Worm (Caenorhabditis elegans) whole organism, L4 larva: Measurements from ENCODE around the gene ccm-2.

Source experiments
- D1046.2 ChIP-seq: fragments of 200-800 bp; sonication (Bioruptor generic); IDR thresholded peaks from 2 replicates; pipeline ENCODE4 v1.3.6; 2022; ENCODE audit warnings: missing genetic modification characterization, missing compliant biosample characterization
- F26F4.8 ChIP-seq: fragments of 200-800 bp; sonication (Bioruptor generic); conservative IDR thresholded peaks from 2 replicates; pipeline ENCODE4 v1.3.6; 2022; ENCODE audit warnings: missing genetic modification characterization, missing compliant biosample characterization
- F37D6.2 ChIP-seq: sonication (generic microtip); optimal IDR thresholded peaks from 2 replicates; lab custom pipeline; 2016; ENCODE audit warnings: mild to moderate bottlenecking, missing genetic modification characterization, missing compliant biosample characterization
- F49E8.2 ChIP-seq: sonication (generic microtip); optimal IDR thresholded peaks from 2 replicates; lab custom pipeline; 2016; ENCODE audit warnings: missing compliant biosample characterization, mild to moderate bottlenecking, missing genetic modification characterization, borderline replicate concordance
- T20F7.1 ChIP-seq: fragments of 200-800 bp; sonication (Bioruptor generic); optimal IDR thresholded peaks from 2 replicates; lab custom pipeline; 2018; ENCODE audit warnings: mild to moderate bottlenecking, missing genetic modification characterization, missing compliant biosample characterization
- aha-1 ChIP-seq: fragments of 150-350 bp; peaks from one replicate; lab custom pipeline; 2014; ENCODE audit warnings: missing biosample characterization, missing genetic modification characterization
- aly-2 ChIP-seq: sonication (generic microtip); optimal IDR thresholded peaks from 2 replicates; lab custom pipeline; 2018; ENCODE audit warnings: missing biosample characterization, missing genetic modification characterization
- ceh-20 ChIP-seq: fragments of 200-800 bp; sonication (Bioruptor generic); IDR thresholded peaks from 2 replicates; pipeline ENCODE4 v1.3.6; 2022; ENCODE audit warnings: missing genetic modification reagents, missing genetic modification characterization, missing compliant biosample characterization
- ceh-28 ChIP-seq: fragments of 150-350 bp; optimal IDR thresholded peaks from 2 replicates; lab custom pipeline; 2014; ENCODE audit warnings: missing biosample characterization, missing genetic modification reagents, missing genetic modification characterization
- ceh-44 ChIP-seq: fragments of 200-800 bp; sonication (Bioruptor generic); IDR thresholded peaks from 2 replicates; pipeline ENCODE4 v1.3.6; 2022; ENCODE audit warnings: missing genetic modification reagents, missing genetic modification characterization, missing compliant biosample characterization
- ctbp-1 ChIP-seq: fragments of 200-800 bp; sonication (Bioruptor generic); IDR thresholded peaks from 2 replicates; pipeline ENCODE4 v1.3.6; 2022; ENCODE audit warnings: missing genetic modification reagents, missing genetic modification characterization, missing compliant biosample characterization
- daf-19 ChIP-seq: fragments of 200-800 bp; sonication (Bioruptor generic); conservative IDR thresholded peaks from 2 replicates; pipeline ENCODE4 v1.3.6; 2022; ENCODE audit warnings: missing genetic modification characterization, missing compliant biosample characterization
- dmd-6 ChIP-seq: fragments of 200-800 bp; sonication (Bioruptor generic); IDR thresholded peaks from 2 replicates; pipeline ENCODE4 v1.3.6; 2022; ENCODE audit warnings: missing genetic modification reagents, missing genetic modification characterization, missing compliant biosample characterization
- dpl-1 ChIP-seq: fragments of 150-350 bp; optimal IDR thresholded peaks from 2 replicates; lab custom pipeline; 2014; ENCODE audit warnings: missing biosample characterization, missing genetic modification reagents, missing genetic modification characterization
- duxl-1 ChIP-seq: sonication (generic microtip); optimal IDR thresholded peaks from 2 replicates; lab custom pipeline; 2016; ENCODE audit warnings: mild to moderate bottlenecking, missing genetic modification characterization, moderate library complexity, missing compliant biosample characterization; ENCODE audit not compliant: poor library complexity
- dve-1 ChIP-seq: sonication (generic microtip); optimal IDR thresholded peaks from 2 replicates; lab custom pipeline; 2017; ENCODE audit warnings: antibody characterized with exemption, mild to moderate bottlenecking, missing genetic modification characterization, missing compliant biosample characterization; ENCODE audit not compliant: insufficient read depth
- hif-1 ChIP-seq, 2 experiments: sonication (generic microtip); optimal IDR thresholded peaks; 2 replicates each; lab custom pipeline; 2016 to 2017; ENCODE audit warnings: missing compliant biosample characterization in 2 of 2, missing genetic modification characterization in 2 of 2, missing genetic modification reagents in 2 of 2, missing genotype in 2 of 2, mild to moderate bottlenecking in 1 of 2
- hlh-30 ChIP-seq: sonication (generic microtip); optimal IDR thresholded peaks from 2 replicates; lab custom pipeline; 2017; ENCODE audit warnings: antibody characterized with exemption, mild to moderate bottlenecking, missing genetic modification characterization, missing compliant biosample characterization; ENCODE audit not compliant: insufficient read depth
- hmg-1.1 ChIP-seq: fragments of 200-800 bp; sonication (Bioruptor generic); IDR thresholded peaks from 2 replicates; pipeline ENCODE4 v1.3.6; 2022; ENCODE audit warnings: missing genetic modification reagents, missing genetic modification characterization, missing compliant biosample characterization
- jun-1 ChIP-seq: fragments of 150-350 bp; optimal IDR thresholded peaks from 2 replicates; lab custom pipeline; 2014; ENCODE audit warnings: missing biosample characterization, missing genetic modification reagents, missing genetic modification characterization
- lim-7 ChIP-seq: fragments of 200-800 bp; sonication (Bioruptor generic); IDR thresholded peaks from 2 replicates; pipeline ENCODE4 v1.3.6; 2022; ENCODE audit warnings: missing genetic modification characterization, missing compliant biosample characterization
- lin-29 ChIP-seq: fragments of 200-800 bp; sonication (Bioruptor generic); IDR thresholded peaks from 2 replicates; pipeline ENCODE4 v1.3.6; 2022; ENCODE audit warnings: missing genetic modification reagents, missing genetic modification characterization, missing compliant biosample characterization
- mdl-1 ChIP-seq, 2 experiments: fragments of 150-350 bp in 1 of 2; sonication (generic microtip) in 1 of 2; optimal IDR thresholded peaks; 2 replicates each; lab custom pipeline; 2014 to 2017; ENCODE audit warnings: missing biosample characterization in 2 of 2, missing genetic modification characterization in 2 of 2
- mdt-29 ChIP-seq: fragments of 200-800 bp; sonication (Bioruptor generic); IDR thresholded peaks from 2 replicates; pipeline ENCODE4 v1.3.6; 2022; ENCODE audit warnings: missing genetic modification reagents, missing genetic modification characterization, missing compliant biosample characterization
- mes-2 ChIP-seq: sonication (generic microtip); optimal IDR thresholded peaks from 2 replicates; lab custom pipeline; 2016; ENCODE audit warnings: missing genotype, mild to moderate bottlenecking, missing genetic modification characterization, missing compliant biosample characterization; ENCODE audit not compliant: poor library complexity, severe bottlenecking
- mxl-3 ChIP-seq: fragments of 200-800 bp; sonication (Bioruptor generic); optimal IDR thresholded peaks from 2 replicates; lab custom pipeline; 2018; ENCODE audit warnings: mild to moderate bottlenecking, missing genetic modification characterization, missing compliant biosample characterization
- nhr-10 ChIP-seq: fragments of 150-350 bp; optimal IDR thresholded peaks from 2 replicates; lab custom pipeline; 2014; ENCODE audit warnings: missing biosample characterization, missing genetic modification characterization
- nhr-11 ChIP-seq: fragments of 150-350 bp; optimal IDR thresholded peaks from 2 replicates; lab custom pipeline; 2014; ENCODE audit warnings: missing biosample characterization, missing genetic modification characterization
- nhr-25 ChIP-seq: sonication (generic microtip); optimal IDR thresholded peaks from 2 replicates; lab custom pipeline; 2017; ENCODE audit warnings: missing genetic modification characterization, mild to moderate bottlenecking, missing compliant biosample characterization, antibody characterized with exemption, moderate library complexity, borderline replicate concordance; ENCODE audit not compliant: insufficient read depth
- nhr-28 ChIP-seq: fragments of 150-350 bp; optimal IDR thresholded peaks from 2 replicates; lab custom pipeline; 2014; ENCODE audit warnings: missing biosample characterization, missing genetic modification characterization
- nhr-41 ChIP-seq: fragments of 200-800 bp; sonication (Bioruptor generic); IDR thresholded peaks from 2 replicates; pipeline ENCODE4 v1.3.6; 2022; ENCODE audit warnings: missing genetic modification reagents, missing genetic modification characterization, missing compliant biosample characterization
- nhr-42 ChIP-seq: fragments of 200-800 bp; sonication (Bioruptor generic); IDR thresholded peaks from 2 replicates; pipeline ENCODE4 v1.3.6; 2022; ENCODE audit warnings: missing genetic modification characterization, missing compliant biosample characterization
- nhr-6 ChIP-seq: fragments of 150-350 bp; optimal IDR thresholded peaks from 2 replicates; lab custom pipeline; 2014; ENCODE audit warnings: missing biosample characterization, missing genetic modification characterization
- nhr-77 ChIP-seq: fragments of 150-350 bp; optimal IDR thresholded peaks from 2 replicates; lab custom pipeline; 2014; ENCODE audit warnings: missing biosample characterization, missing genetic modification characterization
- php-3 ChIP-seq: fragments of 200-800 bp; sonication (Bioruptor generic); IDR thresholded peaks from 2 replicates; pipeline ENCODE4 v1.3.6; 2022; ENCODE audit warnings: missing genetic modification reagents, missing genetic modification characterization, missing compliant biosample characterization
- rbr-2 ChIP-seq: sonication (generic microtip); optimal IDR thresholded peaks from 2 replicates; lab custom pipeline; 2016; ENCODE audit warnings: missing genotype, missing genetic modification characterization, missing compliant biosample characterization
- sdz-12 ChIP-seq: fragments of 200-800 bp; sonication (Bioruptor generic); optimal IDR thresholded peaks from 2 replicates; lab custom pipeline; 2018; ENCODE audit warnings: mild to moderate bottlenecking, missing genetic modification characterization, missing compliant biosample characterization
- skn-1 ChIP-seq: fragments of 150-350 bp; optimal IDR thresholded peaks from 2 replicates; lab custom pipeline; 2014; ENCODE audit warnings: missing biosample characterization, missing genetic modification characterization
- spr-1 ChIP-seq: sonication (generic microtip); optimal IDR thresholded peaks from 2 replicates; lab custom pipeline; 2016; ENCODE audit warnings: mild to moderate bottlenecking, missing genetic modification characterization, missing compliant biosample characterization
- spr-3 ChIP-seq: fragments of 200-800 bp; sonication (Bioruptor generic); optimal IDR thresholded peaks from 2 replicates; lab custom pipeline; 2018; ENCODE audit warnings: mild to moderate bottlenecking, missing genetic modification characterization, missing compliant biosample characterization
- unc-62 ChIP-seq, 3 experiments: fragments of 150-350 bp in 1 of 3; sonication (generic microtip); optimal IDR thresholded peaks in 2 of 3; peaks in 1 of 3; 1 replicate in 1 of 3; 2 replicates in 2 of 3; lab custom pipeline; 2014 to 2017; ENCODE audit warnings: missing biosample characterization in 3 of 3, missing genetic modification characterization in 3 of 3, missing genetic modification reagents in 3 of 3, missing genotype in 1 of 3
- vab-7 ChIP-seq: fragments of 200-800 bp; sonication (Bioruptor generic); IDR thresholded peaks from 2 replicates; pipeline ENCODE4 v1.3.6; 2022; ENCODE audit warnings: missing genetic modification reagents, missing genetic modification characterization, missing compliant biosample characterization
- zip-2 ChIP-seq: fragments of 150-350 bp; optimal IDR thresholded peaks from 2 replicates; lab custom pipeline; 2014; ENCODE audit warnings: missing biosample characterization, missing genetic modification characterization

Gene ccm-2

DNA sequence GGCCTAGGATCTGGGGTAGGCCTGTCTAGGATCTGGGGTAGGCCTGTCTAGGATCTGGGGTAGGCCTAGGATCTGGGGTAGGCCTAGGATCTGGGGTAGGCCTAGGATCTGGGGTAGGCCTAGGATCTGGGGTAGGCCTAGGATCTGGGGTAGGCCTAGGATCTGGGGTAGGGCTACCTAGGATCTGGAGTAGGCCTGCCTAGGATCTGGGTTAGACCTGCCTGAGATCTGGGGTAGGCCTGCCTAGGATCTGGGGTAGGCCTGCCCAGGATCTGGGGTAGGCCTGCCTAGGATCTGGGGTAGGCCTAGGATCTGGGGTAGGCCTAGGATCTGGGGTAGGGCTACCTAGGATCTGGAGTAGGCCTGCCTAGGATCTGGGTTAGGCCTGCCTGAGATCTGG is 3.3 kb upstream of the ccm-2 start (continued):
- peak; percentile 94 for TF ChIP-seq mdt-29 (GFP tag; lab: Robert Waterston, UW)
- TF ChIP-seq dmd-6 (GFP tag; lab: Robert Waterston, UW) = peak; percentile 71
- peak; percentile 90 for TF ChIP-seq lin-29
- TF ChIP-seq D1046.2 = peak; percentile 97
- peak; percentile 94 for TF ChIP-seq ceh-44 (GFP tag; lab: Robert Waterston, UW)

DNA sequence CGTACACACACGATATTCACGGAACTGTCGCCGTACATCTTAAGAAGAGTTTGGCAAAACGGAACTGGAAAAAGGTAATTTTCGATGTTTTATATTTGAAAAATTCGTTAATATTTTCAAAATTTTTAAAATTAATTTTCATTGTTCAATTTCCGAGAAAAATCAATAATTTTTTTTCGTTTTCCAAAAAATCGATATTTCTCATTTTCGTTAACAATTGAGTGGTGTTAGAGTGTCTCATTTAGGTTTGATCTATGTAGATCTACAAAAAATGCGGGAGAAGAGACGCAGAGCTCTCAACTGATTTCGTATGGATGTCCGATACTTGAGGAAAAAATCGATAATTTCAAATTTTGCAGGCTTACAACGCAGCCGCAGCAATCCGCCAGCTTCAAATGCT is 1.3 kb upstream of the ccm-2 start:
- TF ChIP-seq mdt-29 (GFP tag; lab: Robert Waterston, UW) (no peak), ceh-20 (GFP tag; lab: Robert Waterston, UW) (no peak), skn-1 (tag; lab: Kevin White, UChicago) (no peak), vab-7 (no peak), ceh-28 (tag; lab: Kevin White, UChicago) (peak; percentile 64), nhr-25 (no peak), T20F7.1 (GFP tag; lab: Kevin White, UChicago) (no peak), aly-2 (tag; lab: Kevin White, UChicago) (no peak)
- TF ChIP-seq, all 104 proteins: peak for 1

DNA sequence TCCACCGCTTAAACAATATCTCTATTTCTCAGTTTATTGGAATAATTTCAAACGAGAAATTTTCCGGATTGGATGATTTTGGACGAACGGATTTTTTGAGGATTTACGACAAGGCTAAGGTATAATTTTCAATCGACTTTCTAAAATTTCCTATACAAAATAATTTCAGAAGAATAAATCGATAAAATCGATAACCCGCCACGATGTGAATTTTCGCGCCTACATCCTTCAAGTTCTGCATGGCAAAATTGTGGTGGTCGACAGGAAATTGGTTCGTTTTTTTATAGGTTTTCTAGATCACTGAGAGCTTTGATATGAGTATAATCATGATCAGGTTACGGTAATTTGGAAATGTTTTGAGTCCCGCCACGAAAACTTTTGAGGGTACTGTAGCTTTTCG is 544 bp downstream of the ccm-2 start:
- TF ChIP-seq ceh-20 (GFP tag; lab: Robert Waterston, UW) (no peak), zip-2 (tag; lab: Kevin White, UChicago) (no peak), F49E8.2 (tag; lab: Kevin White, UChicago) (no peak), aha-1 (peak; percentile 73), sdz-12 (GFP tag; lab: Kevin White, UChicago) (no peak), daf-19 (GFP tag; lab: Robert Waterston, UW) (no peak), unc-62 (GFP tag; optimal IDR thresholded peaks at IDR 0.05 in 1 of 2; lab: Kevin White, UChicago) (peak in 1 of 2 experiments; percentile 51), unc-62 (tag; optimal IDR thresholded peaks at IDR 0.05; lab: Kevin White, UChicago) (no peak), skn-1 (tag; lab: Kevin White, UChicago) (no peak), nhr-77 (tag; lab: Kevin White, UChicago) (no peak), ceh-28 (tag; lab: Kevin White, UChicago) (peak; percentile 20), F37D6.2 (tag; lab: Kevin White, UChicago) (no peak), lim-7 (GFP tag; lab: Robert Waterston, UW) (no peak), vab-7 (no peak)

DNA sequence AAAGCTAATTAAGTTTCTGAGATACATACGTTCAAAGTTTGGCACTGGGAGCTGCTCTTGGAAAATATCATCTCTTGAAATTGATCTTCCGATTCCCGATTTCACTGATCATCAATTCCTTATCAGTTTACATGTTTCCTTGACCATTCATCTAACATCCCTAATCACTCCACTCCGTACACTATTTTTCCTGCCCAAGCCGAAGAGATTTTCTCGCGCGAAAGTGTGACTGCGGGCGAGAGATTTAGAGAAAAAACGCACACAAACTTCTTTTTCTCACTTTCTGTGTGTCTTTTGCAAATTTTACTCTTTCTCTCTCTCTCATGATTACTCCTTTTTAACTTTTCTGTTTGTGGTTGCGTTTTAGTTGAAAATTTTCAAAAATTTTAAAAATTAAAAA is 2.7 kb downstream of the ccm-2 start:
- TF ChIP-seq hlh-30 (tag; lab: Kevin White, UChicago) (peak; percentile 86), jun-1 (tag; lab: Kevin White, UChicago) (no peak), sdz-12 (GFP tag; lab: Kevin White, UChicago) (no peak), php-3 (GFP tag; lab: Robert Waterston, UW) (peak; percentile 25; the same call in 1 of the 2 replicates), nhr-28 (tag; lab: Kevin White, UChicago) (peak; percentile 93), hif-1 (tag; optimal IDR thresholded peaks at IDR 0.05; lab: Kevin White, UChicago) (peak in 1 of 2 experiments; percentile 16), nhr-10 (tag; lab: Kevin White, UChicago) (peak; percentile 87), nhr-11 (tag; lab: Kevin White, UChicago) (peak; percentile 42), dmd-6 (GFP tag; lab: Robert Waterston, UW) (peak; percentile 85), mxl-3 (peak; percentile 59), nhr-41 (GFP tag; lab: Robert Waterston, UW) (no peak), spr-3 (GFP tag; lab: Kevin White, UChicago) (no peak), spr-1 (tag; lab: Kevin White, UChicago) (no peak), nhr-42 (no peak), mdl-1 (tag; optimal IDR thresholded peaks at IDR 0.05; lab: Kevin White, UChicago) (peak in 1 of 2 experiments; percentile 68), ceh-44 (GFP tag; lab: Robert Waterston, UW) (no peak), hmg-1.1 (GFP tag; lab: Robert Waterston, UW) (peak; percentile 29; the same call in 1 of the 2 replicates), dpl-1 (GFP tag; lab: Kevin White, UChicago) (peak; percentile 12), F26F4.8 (GFP tag; lab: Robert Waterston, UW) (no peak), unc-62 (GFP tag; optimal IDR thresholded peaks at IDR 0.05 in 1 of 2; lab: Kevin White, UChicago) (peak in 1 of 2 experiments; percentile 11), unc-62 (tag; optimal IDR thresholded peaks at IDR 0.05; lab: Kevin White, UChicago) (no peak), nhr-77 (tag; lab: Kevin White, UChicago) (peak; percentile 67), dve-1 (tag; lab: Kevin White, UChicago) (peak; percentile 88), rbr-2 (tag; lab: Kevin White, UChicago) (no peak), ctbp-1 (no peak), duxl-1 (tag; lab: Kevin White, UChicago) (no peak), mes-2 (tag; lab: Kevin White, UChicago) (peak; percentile 63), nhr-6 (tag; lab: Kevin White, UChicago) (no peak)
